Worm (Caenorhabditis elegans): Measurements from ENCODE around the gene C50D2.6.

DNA sequence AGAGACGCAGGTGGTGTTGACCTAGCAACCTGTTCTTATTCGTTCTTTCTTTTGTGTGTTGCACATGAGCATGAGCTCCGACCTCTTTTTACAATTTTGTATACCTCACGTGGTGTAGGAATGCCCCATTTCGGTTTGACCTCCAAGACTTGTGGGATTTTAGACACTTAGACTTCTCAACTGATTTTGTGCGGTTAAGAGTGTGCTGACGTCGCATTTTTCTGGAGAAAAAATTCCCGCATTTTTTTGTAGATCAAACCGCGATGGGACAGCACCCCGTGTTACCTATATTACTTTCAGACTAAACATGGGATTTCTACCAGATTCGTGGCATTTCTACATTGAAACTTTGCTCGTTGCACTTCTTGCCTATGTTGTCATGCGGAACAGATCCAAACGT is 32.9 kb upstream of the C50D2.6 start, which contains the start of gene sptl-1:
- TF ChIP-seq ztf-4 (tag; optimal IDR thresholded peaks at IDR 0.05) (no peak), blmp-1 (tag; optimal IDR thresholded peaks at IDR 0.05; ENCODE audit: insufficient read depth) (no peak), snpc-4 (tag; optimal IDR thresholded peaks at IDR 0.05) (no peak)
